Worm (Caenorhabditis elegans): Measurements from ENCODE around the gene cal-3.

DNA sequence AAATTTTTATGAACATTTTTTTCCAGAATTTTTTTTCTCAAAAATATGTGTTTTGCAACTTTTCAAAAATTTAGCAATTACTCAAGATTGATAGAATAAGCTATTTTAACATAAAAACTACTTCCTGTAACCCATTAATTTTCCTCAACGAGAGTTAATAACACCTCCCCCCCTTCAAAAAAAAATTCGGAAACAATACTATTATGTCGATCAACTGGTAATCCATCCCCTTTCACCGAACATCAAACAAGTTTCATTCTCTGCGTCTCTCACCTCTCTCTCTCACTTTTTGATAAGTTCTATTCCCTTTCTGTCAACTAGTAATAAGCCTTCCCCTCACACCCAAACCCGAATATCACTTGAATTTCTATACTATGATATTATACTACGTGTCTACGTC is 51.1 kb downstream of the cal-3 start, which contains the start of gene glct-6:
- no peak for TF ChIP-seq hnd-1 (tag; optimal IDR thresholded peaks at IDR 0.05)
- no peak for TF ChIP-seq F13C5.2 (tag; optimal IDR thresholded peaks at IDR 0.05)
- TF ChIP-seq tbx-11 (GFP tag; IDR thresholded peaks at IDR 0.05), result no peak
- TF ChIP-seq ama-1 (optimal IDR thresholded peaks at IDR 0.05), result no peak
- no peak for TF ChIP-seq flt-1 (GFP tag; IDR thresholded peaks at IDR 0.05)
- TF ChIP-seq tra-4 (tag; optimal IDR thresholded peaks at IDR 0.05), result no peak
- TF ChIP-seq hmg-4 (GFP tag; optimal IDR thresholded peaks at IDR 0.05), result no peak
- no peak for TF ChIP-seq tbx-37 (GFP tag; conservative IDR thresholded peaks at IDR 0.05)
- TF ChIP-seq ceh-13 (GFP tag; optimal IDR thresholded peaks at IDR 0.05), result no peak

Measured in whole organism, early embryonic.